Fruit fly (Drosophila melanogaster): Measurements from ENCODE around the gene eIF3i.
A peak's percentile ranks its signal among the peaks of the same experiment; 100 is the strongest.

The eIF3i gene

dm6 chr2L:4995837-4996136 lies 28.2 kb upstream of the eIF3i start:
- TF ChIP-seq eg (GFP tag; IDR thresholded peaks at IDR 0.05), result no peak
- peak; percentile 27 for TF ChIP-seq fkh (GFP tag; optimal IDR thresholded peaks at IDR 0.05)

- TF ChIP-seq CG6163 (GFP tag; IDR thresholded peaks at IDR 0.05) (no peak), CG4318 (GFP tag; optimal IDR thresholded peaks at IDR 0.05) (no peak), Lpt (GFP tag; optimal IDR thresholded peaks at IDR 0.05) (no peak)
Measured at dm6 chr2L:4995010-4995836, 27.6 kb upstream of the eIF3i start.

- TF ChIP-seq fkh (GFP tag; optimal IDR thresholded peaks at IDR 0.05) (no peak), CG7368 (GFP tag; optimal IDR thresholded peaks at IDR 0.05) (no peak), Blimp-1 (GFP tag; optimal IDR thresholded peaks at IDR 0.05) (no peak), CG11902 (GFP tag; optimal IDR thresholded peaks at IDR 0.05) (no peak), CG15336 (GFP tag; IDR thresholded peaks at IDR 0.05) (no peak), CG6276 (GFP tag; optimal IDR thresholded peaks at IDR 0.05) (no peak), Ets21C (GFP tag; optimal IDR thresholded peaks at IDR 0.05) (no peak), fd59A (GFP tag; optimal IDR thresholded peaks at IDR 0.05) (no peak), esn (GFP tag; optimal IDR thresholded peaks at IDR 0.05) (no peak), dsx (GFP tag; optimal IDR thresholded peaks at IDR 0.05; ENCODE audit: poor library complexity, severe bottlenecking) (no peak), Eip93F (GFP tag; optimal IDR thresholded peaks at IDR 0.05) (no peak)
Measured at dm6 chr2L:4982098-4982646, 14.6 kb upstream of the eIF3i start.

dm6 chr2L:4981278-4981966 lies 13.8 kb upstream of the eIF3i start, which contains the start of the genes CG8892 and CG34126:
TSS of gene CG8892 (minus strand) at chr2L:4981592.
TSS of gene CG34126 (plus strand) at chr2L:4981614.
- peak; percentile 92 for TF ChIP-seq CG7368 (GFP tag; optimal IDR thresholded peaks at IDR 0.05)
- peak; percentile 92 for TF ChIP-seq Ets96B (tag; optimal IDR thresholded peaks at IDR 0.05)
- peak; percentile 97 for TF ChIP-seq topi (GFP tag; optimal IDR thresholded peaks at IDR 0.05)
- peak; percentile 81 for TF ChIP-seq CG6276 (GFP tag; optimal IDR thresholded peaks at IDR 0.05)
- TF ChIP-seq CG8119 (GFP tag; IDR thresholded peaks at IDR 0.05), result peak; percentile 88
- peak; percentile 96 for TF ChIP-seq Sox102F (GFP tag; optimal IDR thresholded peaks at IDR 0.05)
- TF ChIP-seq CG10669 (GFP tag; optimal IDR thresholded peaks at IDR 0.05), result peak; percentile 95
- peak; percentile 94 for TF ChIP-seq net (GFP tag; optimal IDR thresholded peaks at IDR 0.05)
- TF ChIP-seq dsx (GFP tag; optimal IDR thresholded peaks at IDR 0.05; ENCODE audit: poor library complexity, severe bottlenecking), result peak; percentile 89
- peak; percentile 96 for TF ChIP-seq Eip75B (GFP tag; optimal IDR thresholded peaks at IDR 0.05)
- TF ChIP-seq CG6792 (GFP tag; optimal IDR thresholded peaks at IDR 0.05), result peak; percentile 95
- TF ChIP-seq fd59A (GFP tag; optimal IDR thresholded peaks at IDR 0.05), result peak; percentile 96
- TF ChIP-seq CG1621 (tag; optimal IDR thresholded peaks at IDR 0.05), result peak; percentile 87
- TF ChIP-seq spab (GFP tag; optimal IDR thresholded peaks at IDR 0.05), result peak; percentile 91
- peak; percentile 80 for TF ChIP-seq CG9139 (GFP tag; optimal IDR thresholded peaks at IDR 0.05)
- TF ChIP-seq CG4318 (GFP tag; optimal IDR thresholded peaks at IDR 0.05), result peak; percentile 96
- peak; percentile 87 for TF ChIP-seq Eip93F (GFP tag; optimal IDR thresholded peaks at IDR 0.05)
- peak; percentile 81 for TF ChIP-seq fkh (GFP tag; optimal IDR thresholded peaks at IDR 0.05)
- TF ChIP-seq Gug (GFP tag; IDR thresholded peaks at IDR 0.05), result peak; percentile 94
- peak; percentile 94 for TF ChIP-seq CG34406 (GFP tag; optimal IDR thresholded peaks at IDR 0.05)
- peak; percentile 96 for TF ChIP-seq Smox (GFP tag; optimal IDR thresholded peaks at IDR 0.05)
- TF ChIP-seq lz (GFP tag; optimal IDR thresholded peaks at IDR 0.05), result peak; percentile 98
- peak; percentile 89 for TF ChIP-seq eg (GFP tag; IDR thresholded peaks at IDR 0.05)
- peak; percentile 98 for TF ChIP-seq CG3919 (GFP tag; optimal IDR thresholded peaks at IDR 0.05)
- TF ChIP-seq CG6163 (GFP tag; IDR thresholded peaks at IDR 0.05), result peak; percentile 93
- TF ChIP-seq svp (GFP tag), result peak; percentile 97
- TF ChIP-seq fd85E (GFP tag; optimal IDR thresholded peaks at IDR 0.05), result peak; percentile 90
- TF ChIP-seq CG8319 (GFP tag; optimal IDR thresholded peaks at IDR 0.05), result peak; percentile 96
- TF ChIP-seq acj6 (GFP tag; optimal IDR thresholded peaks at IDR 0.05), result peak; percentile 98
- TF ChIP-seq Ets21C (GFP tag; optimal IDR thresholded peaks at IDR 0.05), result peak; percentile 97
- TF ChIP-seq CG6808 (GFP tag; optimal IDR thresholded peaks at IDR 0.05), result peak; percentile 93
- peak; percentile 91 to 96 for TF ChIP-seq salr (GFP tag; optimal IDR thresholded peaks at IDR 0.05)
- TF ChIP-seq Hr39 (GFP tag; optimal IDR thresholded peaks at IDR 0.05), result peak; percentile 98
- peak; percentile 96 for TF ChIP-seq dac (GFP tag; optimal IDR thresholded peaks at IDR 0.05)
- TF ChIP-seq CG15336 (GFP tag; IDR thresholded peaks at IDR 0.05), result peak; percentile 84
- peak; percentile 88 for TF ChIP-seq CG11294 (GFP tag; IDR thresholded peaks at IDR 0.05)
- TF ChIP-seq Eip78C (GFP tag), result peak; percentile 98
